Worm (Caenorhabditis elegans) whole organism, young adult: ENCODE measurements around the gene nas-38.

ENCODE experiments used
- C17E4.6 ChIP-seq: fragments of 200-800 bp; sonication (Bioruptor generic); IDR thresholded peaks from 2 replicates; pipeline ENCODE4 v1.3.6; 2022; ENCODE audit warnings: missing genetic modification reagents, missing genetic modification characterization, missing compliant biosample characterization
- F10E7.11 ChIP-seq: sonication (generic microtip); optimal IDR thresholded peaks from 2 replicates; lab custom pipeline; 2017; ENCODE audit warnings: mild to moderate bottlenecking, missing genetic modification characterization, moderate library complexity, missing compliant biosample characterization
- F23B12.7 ChIP-seq: sonication (generic microtip); optimal IDR thresholded peaks from 2 replicates; lab custom pipeline; 2017; ENCODE audit warnings: missing genetic modification characterization, mild to moderate bottlenecking, missing compliant biosample characterization, antibody characterized with exemption, moderate library complexity; ENCODE audit not compliant: insufficient read depth
- F33H1.4 ChIP-seq: fragments of 200-800 bp; sonication (Bioruptor generic); IDR thresholded peaks from 2 replicates; pipeline ENCODE4 v1.3.6; 2022; ENCODE audit warnings: missing genetic modification reagents, missing genetic modification characterization, missing compliant biosample characterization
- F39B2.1 ChIP-seq: fragments of 200-800 bp; sonication (Bioruptor generic); IDR thresholded peaks from 2 replicates; pipeline ENCODE4 v1.3.6; 2022; ENCODE audit warnings: missing genetic modification reagents, missing genetic modification characterization, missing compliant biosample characterization
- F49E8.2 ChIP-seq: sonication (generic microtip); optimal IDR thresholded peaks from 3 replicates; lab custom pipeline; 2017; ENCODE audit warnings: missing genetic modification characterization, mild to moderate bottlenecking, missing compliant biosample characterization, antibody characterized with exemption, moderate library complexity; ENCODE audit not compliant: insufficient read depth
- F55B11.4 ChIP-seq: sonication (generic microtip); optimal IDR thresholded peaks from 2 replicates; lab custom pipeline; 2016; ENCODE audit warnings: missing compliant biosample characterization, missing genetic modification characterization, borderline replicate concordance; ENCODE audit not compliant: insufficient read depth
- K11D2.4 ChIP-seq: fragments of 200-800 bp; sonication (Bioruptor generic); IDR thresholded peaks from 2 replicates; pipeline ENCODE4 v1.3.6; 2022; ENCODE audit warnings: missing genetic modification reagents, missing genetic modification characterization, missing compliant biosample characterization
- Y56A3A.18 ChIP-seq: fragments of 200-800 bp; sonication (Bioruptor generic); IDR thresholded peaks from 2 replicates; pipeline ENCODE4 v1.3.6; 2022; ENCODE audit warnings: missing genetic modification reagents, missing genetic modification characterization, missing compliant biosample characterization
- Y79H2A.3 ChIP-seq: fragments of 200-800 bp; sonication (Bioruptor generic); conservative IDR thresholded peaks from 2 replicates; pipeline ENCODE4 v1.3.6; 2022; ENCODE audit warnings: missing genetic modification reagents, missing genetic modification characterization, missing compliant biosample characterization
- Y95B8A.8 ChIP-seq: fragments of 200-800 bp; sonication (Bioruptor generic); IDR thresholded peaks from 2 replicates; pipeline ENCODE4 v1.3.6; 2022; ENCODE audit warnings: missing genetic modification reagents, missing genetic modification characterization, missing compliant biosample characterization
- ZK185.1 ChIP-seq: sonication (generic microtip); optimal IDR thresholded peaks from 2 replicates; lab custom pipeline; 2016; ENCODE audit warnings: mild to moderate bottlenecking, missing genetic modification characterization, missing compliant biosample characterization; ENCODE audit not compliant: poor library complexity, severe bottlenecking
- aptf-3 ChIP-seq: fragments of 200-800 bp; sonication (Bioruptor generic); IDR thresholded peaks from 2 replicates; pipeline ENCODE4 v1.3.6; 2022; ENCODE audit warnings: missing genetic modification characterization, missing compliant biosample characterization
- attf-3 ChIP-seq: fragments of 200-800 bp; sonication (Bioruptor generic); conservative IDR thresholded peaks from 2 replicates; pipeline ENCODE4 v1.3.6; 2022; ENCODE audit warnings: missing genetic modification reagents, missing genetic modification characterization, missing compliant biosample characterization
- attf-6 ChIP-seq: fragments of 200-800 bp; sonication (Bioruptor generic); IDR thresholded peaks from 2 replicates; pipeline ENCODE4 v1.3.6; 2022; ENCODE audit warnings: missing genetic modification reagents, missing genetic modification characterization, missing compliant biosample characterization
- bed-2 ChIP-seq: fragments of 200-800 bp; sonication (Bioruptor generic); IDR thresholded peaks from 2 replicates; pipeline ENCODE4 v1.3.6; 2022; ENCODE audit warnings: missing genetic modification reagents, missing genetic modification characterization, missing compliant biosample characterization
- ccch-3 ChIP-seq: fragments of 200-800 bp; sonication (Bioruptor generic); optimal IDR thresholded peaks from 2 replicates; lab custom pipeline; 2018; ENCODE audit warnings: mild to moderate bottlenecking, missing genetic modification characterization, missing compliant biosample characterization
- cebp-2 ChIP-seq: fragments of 200-800 bp; sonication (Bioruptor generic); IDR thresholded peaks from 2 replicates; pipeline ENCODE4 v1.3.6; 2022; ENCODE audit warnings: missing genetic modification characterization, missing compliant biosample characterization
- ceh-79 ChIP-seq: sonication (generic microtip); optimal IDR thresholded peaks from 2 replicates; lab custom pipeline; 2017; ENCODE audit warnings: mild to moderate bottlenecking, missing genetic modification characterization, missing compliant biosample characterization
- dox-1 ChIP-seq: fragments of 200-800 bp; sonication (Bioruptor generic); IDR thresholded peaks from 2 replicates; pipeline ENCODE4 v1.3.6; 2022; ENCODE audit warnings: missing genetic modification reagents, missing genetic modification characterization, missing compliant biosample characterization
- efl-1 ChIP-seq: fragments of 150-350 bp; optimal IDR thresholded peaks from 2 replicates; lab custom pipeline; 2014; ENCODE audit warnings: missing biosample characterization, missing genetic modification reagents, missing genetic modification characterization
- egl-18 ChIP-seq: fragments of 200-800 bp; sonication (Bioruptor generic); IDR thresholded peaks from 2 replicates; pipeline ENCODE4 v1.3.6; 2022; ENCODE audit warnings: missing genetic modification reagents, missing genetic modification characterization, missing compliant biosample characterization
- ets-4 ChIP-seq: fragments of 200-800 bp; sonication (Bioruptor generic); optimal IDR thresholded peaks from 2 replicates; lab custom pipeline; 2018; ENCODE audit warnings: mild to moderate bottlenecking, missing genetic modification characterization, missing compliant biosample characterization
- fkh-3 ChIP-seq: sonication (generic microtip); optimal IDR thresholded peaks from 2 replicates; lab custom pipeline; 2016; ENCODE audit warnings: mild to moderate bottlenecking, missing genetic modification characterization, missing compliant biosample characterization
- gei-17 ChIP-seq: fragments of 200-800 bp; sonication (Bioruptor generic); optimal IDR thresholded peaks from 2 replicates; lab custom pipeline; 2018; ENCODE audit warnings: mild to moderate bottlenecking, missing genetic modification characterization, missing compliant biosample characterization
- lag-1 ChIP-seq: fragments of 200-800 bp; sonication (Bioruptor generic); IDR thresholded peaks from 2 replicates; pipeline ENCODE4 v1.3.6; 2022; ENCODE audit warnings: missing genetic modification reagents, missing genetic modification characterization, missing compliant biosample characterization
- let-526 ChIP-seq: fragments of 200-800 bp; sonication (Bioruptor generic); IDR thresholded peaks from 2 replicates; pipeline ENCODE4 v1.3.6; 2022; ENCODE audit warnings: missing genetic modification reagents, missing genetic modification characterization, missing compliant biosample characterization
- lin-40 ChIP-seq: sonication (generic microtip); optimal IDR thresholded peaks from 2 replicates; lab custom pipeline; 2016; ENCODE audit warnings: missing genetic modification characterization, mild to moderate bottlenecking, missing compliant biosample characterization, missing genotype, missing genetic modification reagents
- lin-54 ChIP-seq: fragments of 200-800 bp; sonication (Bioruptor generic); optimal IDR thresholded peaks from 2 replicates; lab custom pipeline; 2018; ENCODE audit warnings: mild to moderate bottlenecking, missing genetic modification characterization, missing compliant biosample characterization
- lir-1 ChIP-seq: fragments of 200-800 bp; sonication (Bioruptor generic); conservative IDR thresholded peaks from 2 replicates; pipeline ENCODE4 v1.3.6; 2022; ENCODE audit warnings: missing genetic modification reagents, missing genetic modification characterization, missing compliant biosample characterization
- lsl-1 ChIP-seq: fragments of 200-800 bp; sonication (Bioruptor generic); optimal IDR thresholded peaks from 2 replicates; lab custom pipeline; 2018; ENCODE audit warnings: mild to moderate bottlenecking, missing genetic modification characterization, moderate library complexity, missing compliant biosample characterization
- madf-8 ChIP-seq: fragments of 200-800 bp; sonication (Bioruptor generic); conservative IDR thresholded peaks from 2 replicates; pipeline ENCODE4 v1.3.6; 2022; ENCODE audit warnings: missing genetic modification reagents, missing genetic modification characterization, missing compliant biosample characterization
- mxl-1 ChIP-seq: sonication (generic microtip); optimal IDR thresholded peaks from 2 replicates; lab custom pipeline; 2016; ENCODE audit warnings: missing genetic modification characterization, missing compliant biosample characterization
- nfya-1 ChIP-seq: sonication (generic microtip); optimal IDR thresholded peaks from 2 replicates; lab custom pipeline; 2017; ENCODE audit warnings: antibody characterized with exemption, missing compliant biosample characterization, missing genetic modification characterization, borderline replicate concordance; ENCODE audit not compliant: insufficient read depth
- nfya-2 ChIP-seq: fragments of 200-800 bp; sonication (Bioruptor generic); IDR thresholded peaks from 2 replicates; pipeline ENCODE4 v1.3.6; 2022; ENCODE audit warnings: missing genetic modification reagents, missing genetic modification characterization, missing compliant biosample characterization
- nhr-120 ChIP-seq: fragments of 200-800 bp; sonication (Bioruptor generic); IDR thresholded peaks from 2 replicates; pipeline ENCODE4 v1.3.6; 2022; ENCODE audit warnings: missing genetic modification characterization, missing compliant biosample characterization
- nhr-27 ChIP-seq: fragments of 200-800 bp; sonication (Bioruptor generic); optimal IDR thresholded peaks from 2 replicates; lab custom pipeline; 2018; ENCODE audit warnings: mild to moderate bottlenecking, missing genetic modification characterization, moderate library complexity, missing compliant biosample characterization
- nhr-80 ChIP-seq: sonication (generic microtip); optimal IDR thresholded peaks from 2 replicates; lab custom pipeline; 2016; ENCODE audit warnings: missing genetic modification characterization, missing compliant biosample characterization
- nhr-90 ChIP-seq: sonication (generic microtip); optimal IDR thresholded peaks from 2 replicates; lab custom pipeline; 2016; ENCODE audit warnings: missing genotype, mild to moderate bottlenecking, missing genetic modification characterization, missing compliant biosample characterization
- rpc-1 ChIP-seq, 2 experiments: fragments of 150-350 bp in 1 of 2; sonication (generic microtip) in 1 of 2; optimal IDR thresholded peaks; 2 replicates each; lab custom pipeline; 2014 to 2018; ENCODE audit warnings: missing biosample characterization in 1 of 2, missing genetic modification characterization in 1 of 2, missing genetic modification reagents in 1 of 2, missing genotype in 1 of 2
- sea-2 ChIP-seq: fragments of 200-800 bp; sonication (Bioruptor generic); IDR thresholded peaks from 2 replicates; pipeline ENCODE4 v1.3.6; 2022; ENCODE audit warnings: missing genetic modification characterization, missing compliant biosample characterization
- sptf-2 ChIP-seq: fragments of 200-800 bp; sonication (Bioruptor generic); optimal IDR thresholded peaks from 2 replicates; lab custom pipeline; 2018; ENCODE audit warnings: mild to moderate bottlenecking, missing genetic modification characterization, missing compliant biosample characterization
- tbp1 ChIP-seq: fragments of 200-800 bp; sonication (Bioruptor generic); optimal IDR thresholded peaks from 2 replicates; lab custom pipeline; 2018; ENCODE audit warnings: mild to moderate bottlenecking, missing genetic modification characterization, missing compliant biosample characterization
- unc-62 ChIP-seq: fragments of 150-350 bp; optimal IDR thresholded peaks from 2 replicates; lab custom pipeline; 2014; ENCODE audit warnings: missing biosample characterization, missing genetic modification reagents, missing genetic modification characterization
- xnd-1 ChIP-seq: sonication (generic microtip); optimal IDR thresholded peaks from 2 replicates; lab custom pipeline; 2016; ENCODE audit warnings: missing genotype, missing genetic modification reagents, missing genetic modification characterization, missing compliant biosample characterization
- zim-3 ChIP-seq: sonication (generic microtip); optimal IDR thresholded peaks from 2 replicates; lab custom pipeline; 2017; ENCODE audit warnings: mild to moderate bottlenecking, missing genetic modification characterization, moderate library complexity, missing compliant biosample characterization
- ztf-25 ChIP-seq: fragments of 200-800 bp; sonication (Bioruptor generic); IDR thresholded peaks from 2 replicates; pipeline ENCODE4 v1.3.6; 2022; ENCODE audit warnings: missing genetic modification reagents, missing genetic modification characterization, missing compliant biosample characterization
- ztf-28 ChIP-seq: fragments of 200-800 bp; sonication (Bioruptor generic); IDR thresholded peaks from 2 replicates; pipeline ENCODE4 v1.3.6; 2022; ENCODE audit warnings: missing genetic modification reagents, missing genetic modification characterization, missing compliant biosample characterization

The nas-38 gene

DNA sequence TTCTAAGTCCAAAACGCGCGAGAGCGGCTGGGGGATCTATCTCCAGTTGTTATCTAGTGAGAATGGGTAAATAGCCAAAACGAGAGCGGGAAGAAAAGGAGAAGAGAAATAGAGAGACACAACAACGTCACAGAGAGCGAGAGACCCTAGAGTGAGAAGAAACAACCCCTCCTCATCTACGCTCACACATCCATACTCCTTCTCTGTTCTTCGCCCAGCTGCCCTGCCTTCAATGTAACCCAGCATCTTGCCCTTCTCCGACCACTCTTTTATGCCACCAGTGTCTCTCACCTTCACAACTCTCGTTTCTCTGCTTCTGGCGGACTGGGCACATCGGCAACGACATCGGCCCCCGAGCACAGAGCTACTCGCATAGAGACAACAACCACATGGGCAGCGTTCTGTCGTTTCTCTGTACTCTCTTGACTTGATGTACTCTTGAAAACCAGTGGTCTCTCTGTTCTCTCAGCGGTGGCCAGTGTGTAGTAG, 35.3 kb downstream of the nas-38 start (continued):
- TF ChIP-seq unc-62 (GFP tag; lab: Kevin White, UChicago): no peak
- no peak for TF ChIP-seq ztf-28 (GFP tag; lab: Robert Waterston, UW)
- no peak for TF ChIP-seq efl-1 (GFP tag; lab: Kevin White, UChicago)
- peak; percentile 89 for TF ChIP-seq ZK185.1 (tag; lab: Kevin White, UChicago)
- TF ChIP-seq nhr-80: peak; percentile 97
- TF ChIP-seq mxl-1 (tag; lab: Kevin White, UChicago): no peak
- peak; percentile 12 for TF ChIP-seq F10E7.11 (tag; lab: Kevin White, UChicago)
- no peak for TF ChIP-seq Y56A3A.18 (GFP tag; lab: Robert Waterston, UW)
- TF ChIP-seq let-526 (GFP tag; lab: Robert Waterston, UW): peak; percentile 75; the same call in 1 of the 2 replicates
- TF ChIP-seq gei-17 (GFP tag; lab: Kevin White, UChicago): peak; percentile 37
- no peak for TF ChIP-seq fkh-3
- no peak for TF ChIP-seq xnd-1
- no peak for TF ChIP-seq madf-8 (GFP tag; lab: Robert Waterston, UW)
- no peak for TF ChIP-seq Y79H2A.3 (GFP tag; lab: Robert Waterston, UW)
- no peak for TF ChIP-seq lag-1 (GFP tag; lab: Robert Waterston, UW)
- no peak for TF ChIP-seq nhr-27
- no peak for TF ChIP-seq sptf-2 (GFP tag; lab: Kevin White, UChicago)
- TF ChIP-seq tbp1 (GFP tag; lab: Kevin White, UChicago): no peak
- no peak for TF ChIP-seq ceh-79 (tag; lab: Kevin White, UChicago)
- peak; percentile 2 for TF ChIP-seq nhr-90
- TF ChIP-seq lsl-1 (GFP tag; lab: Kevin White, UChicago): no peak
- no peak for TF ChIP-seq aptf-3
- no peak; the same call in 1 of the 2 replicates for TF ChIP-seq dox-1 (GFP tag; lab: Robert Waterston, UW)
- TF ChIP-seq F55B11.4 (tag; lab: Kevin White, UChicago): no peak
- peak; percentile 85 for TF ChIP-seq lin-40 (tag; lab: Kevin White, UChicago)
- no peak for TF ChIP-seq C17E4.6 (GFP tag; lab: Robert Waterston, UW)
- TF ChIP-seq cebp-2 (GFP tag; lab: Robert Waterston, UW): no peak
- TF ChIP-seq nfya-1 (tag; lab: Kevin White, UChicago): no peak
- peak; percentile 76 for TF ChIP-seq F23B12.7
- no peak for TF ChIP-seq F49E8.2 (tag; lab: Kevin White, UChicago)
- TF ChIP-seq K11D2.4: peak; percentile 70; the same call in 1 of the 2 replicates
- no peak for TF ChIP-seq nfya-2 (GFP tag; lab: Robert Waterston, UW)
- TF ChIP-seq Y95B8A.8: no peak; the same call in 1 of the 2 replicates
- TF ChIP-seq lir-1: no peak
- TF ChIP-seq lin-54: peak; percentile 42
- TF ChIP-seq rpc-1 (optimal IDR thresholded peaks at IDR 0.05; lab: Kevin White, UChicago): no peak
- TF ChIP-seq rpc-1 (tag; optimal IDR thresholded peaks at IDR 0.05; lab: Kevin White, UChicago): no peak
- no peak for TF ChIP-seq ztf-25
- TF ChIP-seq F39B2.1 (GFP tag; lab: Robert Waterston, UW): no peak
- no peak for TF ChIP-seq nhr-120 (GFP tag; lab: Robert Waterston, UW)
- TF ChIP-seq ets-4 (GFP tag; lab: Kevin White, UChicago): peak; percentile 68
- peak; percentile 42; the same call in 1 of the 2 replicates for TF ChIP-seq attf-3 (GFP tag; lab: Robert Waterston, UW)
- TF ChIP-seq zim-3 (tag; lab: Kevin White, UChicago): no peak
- no peak for TF ChIP-seq egl-18 (GFP tag; lab: Robert Waterston, UW)
- TF ChIP-seq bed-2 (GFP tag; lab: Robert Waterston, UW): no peak
- TF ChIP-seq F33H1.4 (GFP tag; lab: Robert Waterston, UW): no peak
- no peak for TF ChIP-seq ccch-3 (GFP tag; lab: Kevin White, UChicago)
- TF ChIP-seq attf-6: no peak
- no peak for TF ChIP-seq sea-2 (GFP tag; lab: Robert Waterston, UW)
